Worm (Caenorhabditis elegans) whole organism, L1 larva: ENCODE data around the gene adt-2.

Source experiments
- C34B4.2 ChIP-seq: sonication (generic microtip); optimal IDR thresholded peaks from 2 replicates; lab custom pipeline; 2017; ENCODE audit warnings: mild to moderate bottlenecking, missing genetic modification characterization, missing compliant biosample characterization
- aha-1 ChIP-seq: fragments of 150-350 bp; optimal IDR thresholded peaks from 2 replicates; lab custom pipeline; 2014; ENCODE audit warnings: missing biosample characterization, missing genetic modification characterization
- blmp-1 ChIP-seq: fragments of 150-350 bp; optimal IDR thresholded peaks from 2 replicates; lab custom pipeline; 2014; ENCODE audit warnings: missing biosample characterization, missing genetic modification characterization
- ceh-82 ChIP-seq, 3 experiments: fragments of 150-350 bp in 1 of 3; sonication (generic microtip) in 2 of 3; optimal IDR thresholded peaks; 2 replicates each; lab custom pipeline; 2014 to 2017; ENCODE audit warnings: missing biosample characterization in 3 of 3, missing genetic modification characterization in 3 of 3
- ceh-90 ChIP-seq: sonication (generic microtip); optimal IDR thresholded peaks from 2 replicates; lab custom pipeline; 2016; ENCODE audit warnings: missing genetic modification characterization, missing compliant biosample characterization
- dpl-1 ChIP-seq, 3 experiments: fragments of 150-350 bp in 2 of 3; sonication (generic microtip) in 1 of 3; optimal IDR thresholded peaks; 2 replicates each; lab custom pipeline; 2014 to 2017; ENCODE audit warnings: missing biosample characterization in 3 of 3, missing genetic modification characterization in 3 of 3, missing genetic modification reagents in 3 of 3
- egl-13 ChIP-seq: sonication (generic microtip); optimal IDR thresholded peaks from 2 replicates; lab custom pipeline; 2016; ENCODE audit warnings: missing genotype, missing genetic modification reagents, missing genetic modification characterization, missing compliant biosample characterization
- elt-2 ChIP-seq: sonication (generic microtip); optimal IDR thresholded peaks from 2 replicates; lab custom pipeline; 2016; ENCODE audit warnings: missing genetic modification characterization, mild to moderate bottlenecking, inconsistent platforms, missing compliant biosample characterization, missing genetic modification reagents
- elt-3 ChIP-seq, 6 experiments: fragments of 150-350 bp in 1 of 6; sonication (generic microtip); optimal IDR thresholded peaks; 2 replicates each; lab custom pipeline; 2017 to 2018; ENCODE audit warnings: missing biosample characterization in 6 of 6, missing genetic modification characterization in 6 of 6, inconsistent platforms in 1 of 6
- fkh-10 ChIP-seq: sonication (generic microtip); optimal IDR thresholded peaks from 2 replicates; lab custom pipeline; 2017; ENCODE audit warnings: missing biosample characterization, missing genetic modification reagents, missing genetic modification characterization
- fkh-4 ChIP-seq: sonication (generic microtip); optimal IDR thresholded peaks from 2 replicates; lab custom pipeline; 2016; ENCODE audit warnings: missing compliant biosample characterization, missing genetic modification characterization, borderline replicate concordance
- fos-1 ChIP-seq: fragments of 150-350 bp; optimal IDR thresholded peaks from 2 replicates; lab custom pipeline; 2014; ENCODE audit warnings: missing biosample characterization, missing genetic modification characterization
- hlh-4 ChIP-seq: sonication (generic microtip); optimal IDR thresholded peaks from 2 replicates; lab custom pipeline; 2016; ENCODE audit warnings: mild to moderate bottlenecking, missing genetic modification characterization, missing compliant biosample characterization
- hpl-2 ChIP-seq: fragments of 150-350 bp; optimal IDR thresholded peaks from 2 replicates; lab custom pipeline; 2014; ENCODE audit warnings: missing biosample characterization, missing genetic modification reagents, missing genetic modification characterization
- irx-1 ChIP-seq: sonication (generic microtip); optimal IDR thresholded peaks from 2 replicates; lab custom pipeline; 2016; ENCODE audit warnings: missing genetic modification characterization, missing compliant biosample characterization
- isw-1 ChIP-seq: fragments of 200-800 bp; sonication (Bioruptor generic); IDR thresholded peaks from 2 replicates; pipeline ENCODE4 v1.3.6; 2022; ENCODE audit warnings: missing genetic modification characterization, missing compliant biosample characterization
- jun-1 ChIP-seq: fragments of 150-350 bp; optimal IDR thresholded peaks from 2 replicates; lab custom pipeline; 2014; ENCODE audit warnings: missing biosample characterization, missing genetic modification reagents, missing genetic modification characterization
- lin-13 ChIP-seq: fragments of 150-350 bp; optimal IDR thresholded peaks from 2 replicates; lab custom pipeline; 2014; ENCODE audit warnings: missing biosample characterization, missing genetic modification reagents, missing genetic modification characterization
- lin-14 ChIP-seq: fragments of 200-800 bp; sonication (Bioruptor generic); optimal IDR thresholded peaks from 2 replicates; lab custom pipeline; 2018; ENCODE audit warnings: mild to moderate bottlenecking, missing genetic modification characterization, moderate library complexity, missing compliant biosample characterization
- lin-35 ChIP-seq, 2 experiments: fragments of 150-350 bp; optimal IDR thresholded peaks; 2 replicates each; lab custom pipeline; 2014; ENCODE audit warnings: missing biosample characterization in 2 of 2, missing genetic modification characterization in 2 of 2, missing genetic modification reagents in 2 of 2
- lir-3 ChIP-seq: sonication (generic microtip); optimal IDR thresholded peaks from 2 replicates; lab custom pipeline; 2016; ENCODE audit warnings: mild to moderate bottlenecking, missing genetic modification characterization, moderate library complexity, missing compliant biosample characterization; ENCODE audit not compliant: poor library complexity
- lsy-2 ChIP-seq, 2 experiments: fragments of 150-350 bp; optimal IDR thresholded peaks; 2 replicates each; lab custom pipeline; 2014; ENCODE audit warnings: missing biosample characterization in 2 of 2, missing genetic modification characterization in 2 of 2
- mdl-1 ChIP-seq, 2 experiments: fragments of 150-350 bp; optimal IDR thresholded peaks; 2 replicates each; lab custom pipeline; 2014 to 2017; ENCODE audit warnings: missing biosample characterization in 2 of 2, missing genetic modification characterization in 2 of 2, inconsistent platforms in 1 of 2
- mep-1 ChIP-seq: fragments of 150-350 bp; optimal IDR thresholded peaks from 2 replicates; lab custom pipeline; 2014; ENCODE audit warnings: missing biosample characterization, missing genetic modification characterization
- nhr-11 ChIP-seq: fragments of 150-350 bp; optimal IDR thresholded peaks from 2 replicates; lab custom pipeline; 2014; ENCODE audit warnings: missing biosample characterization, missing genetic modification characterization
- nhr-19 ChIP-seq: fragments of 200-800 bp; sonication (Bioruptor generic); conservative IDR thresholded peaks from 2 replicates; pipeline ENCODE4 v1.3.6; 2022; ENCODE audit warnings: missing genetic modification characterization, missing compliant biosample characterization
- nhr-20 ChIP-seq: sonication (generic microtip); optimal IDR thresholded peaks from 2 replicates; lab custom pipeline; 2016; ENCODE audit warnings: mild to moderate bottlenecking, missing genetic modification characterization, missing compliant biosample characterization
- nhr-71 ChIP-seq: sonication (generic microtip); optimal IDR thresholded peaks from 2 replicates; lab custom pipeline; 2016; ENCODE audit warnings: mild to moderate bottlenecking, missing genetic modification characterization, moderate library complexity, missing compliant biosample characterization
- nhr-84 ChIP-seq: sonication (generic microtip); optimal IDR thresholded peaks from 2 replicates; lab custom pipeline; 2017; ENCODE audit warnings: missing biosample characterization, missing genetic modification characterization
- nhr-85 ChIP-seq: sonication (generic microtip); peaks from one replicate; lab custom pipeline; 2016; ENCODE audit warnings: missing genetic modification characterization, inconsistent platforms, missing compliant biosample characterization
- pax-3 ChIP-seq: fragments of 200-800 bp; sonication (Bioruptor generic); optimal IDR thresholded peaks from 2 replicates; lab custom pipeline; 2018; ENCODE audit warnings: mild to moderate bottlenecking, missing genetic modification characterization, moderate library complexity, missing compliant biosample characterization
- pqm-1 ChIP-seq: sonication (generic microtip); optimal IDR thresholded peaks from 3 replicates; lab custom pipeline; 2017; ENCODE audit warnings: missing biosample characterization, missing genetic modification characterization
- rnt-1 ChIP-seq: sonication (generic microtip); optimal IDR thresholded peaks from 2 replicates; lab custom pipeline; 2016; ENCODE audit warnings: mild to moderate bottlenecking, missing genetic modification characterization, moderate library complexity, missing compliant biosample characterization
- skn-1 ChIP-seq: fragments of 150-350 bp; optimal IDR thresholded peaks from 2 replicates; lab custom pipeline; 2014; ENCODE audit warnings: missing biosample characterization, missing genetic modification characterization
- snpc-4 ChIP-seq: fragments of 150-350 bp; optimal IDR thresholded peaks from 2 replicates; lab custom pipeline; 2014; ENCODE audit warnings: missing biosample characterization, missing genetic modification characterization
- snu-23 ChIP-seq: sonication (generic microtip); optimal IDR thresholded peaks from 2 replicates; lab custom pipeline; 2016; ENCODE audit warnings: missing genetic modification characterization, missing compliant biosample characterization
- sup-37 ChIP-seq: fragments of 200-800 bp; sonication (Bioruptor generic); optimal IDR thresholded peaks from 2 replicates; lab custom pipeline; 2018; ENCODE audit warnings: mild to moderate bottlenecking, missing genetic modification characterization, missing compliant biosample characterization
- tbx-2 ChIP-seq: sonication (generic microtip); optimal IDR thresholded peaks from 2 replicates; lab custom pipeline; 2016; ENCODE audit warnings: missing genetic modification characterization, missing compliant biosample characterization
- tlp-1 ChIP-seq: fragments of 150-350 bp; optimal IDR thresholded peaks from 2 replicates; lab custom pipeline; 2014; ENCODE audit warnings: missing biosample characterization, missing genetic modification characterization
- unc-130 ChIP-seq: fragments of 150-350 bp; optimal IDR thresholded peaks from 2 replicates; lab custom pipeline; 2017; ENCODE audit warnings: missing biosample characterization, missing genetic modification characterization, inconsistent platforms
- unc-62 ChIP-seq: fragments of 150-350 bp; optimal IDR thresholded peaks from 2 replicates; lab custom pipeline; 2014; ENCODE audit warnings: missing biosample characterization, missing genetic modification reagents, missing genetic modification characterization
- unc-98 ChIP-seq: fragments of 200-800 bp; sonication (Bioruptor generic); IDR thresholded peaks from 2 replicates; pipeline ENCODE4 v1.3.6; 2022; ENCODE audit warnings: missing genetic modification characterization, missing compliant biosample characterization
- xbp-1 ChIP-seq: sonication (generic microtip); optimal IDR thresholded peaks from 2 replicates; lab custom pipeline; 2016; ENCODE audit warnings: missing genetic modification characterization, missing compliant biosample characterization
- zip-4 ChIP-seq: fragments of 200-800 bp; sonication (Bioruptor generic); optimal IDR thresholded peaks from 2 replicates; lab custom pipeline; 2018; ENCODE audit warnings: mild to moderate bottlenecking, missing genetic modification characterization, moderate library complexity, missing compliant biosample characterization

adt-2 gene

DNA sequence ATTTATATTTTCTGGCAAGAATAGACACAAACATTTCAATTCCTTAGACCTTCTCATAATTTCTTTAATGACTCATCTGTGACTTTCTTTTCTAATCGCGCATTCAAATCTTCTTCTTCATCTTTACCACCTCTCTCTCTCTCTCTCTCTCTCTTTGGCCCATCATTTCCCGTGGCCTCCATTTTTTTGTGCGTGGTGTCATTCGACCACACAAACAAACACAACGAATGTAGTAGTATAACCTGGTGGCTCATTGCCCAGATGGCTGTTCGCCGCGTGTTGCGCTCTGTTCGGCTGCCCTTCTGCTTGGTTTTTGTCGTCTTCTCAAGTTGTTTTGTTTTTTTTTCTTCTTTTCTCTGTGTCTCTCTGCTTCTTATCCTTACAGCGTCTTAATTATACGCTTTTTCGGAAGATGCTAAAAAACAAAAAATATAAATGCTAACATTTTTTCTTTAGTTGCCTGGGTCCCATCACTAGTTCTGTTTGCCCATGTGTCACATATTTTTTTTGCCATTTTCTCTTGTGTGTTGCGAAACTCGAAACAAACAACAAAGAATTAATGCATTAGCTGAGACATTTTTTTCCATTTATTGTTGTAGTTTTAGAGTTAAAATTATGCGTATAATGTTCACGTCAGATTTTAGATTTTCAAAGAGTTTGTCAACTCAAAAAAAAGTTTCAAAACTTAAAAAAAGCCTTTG lies 8.4 kb upstream of the adt-2 start:
- TF ChIP-seq fkh-10 (no peak), ceh-82 (tag; optimal IDR thresholded peaks at IDR 0.05; lab: Kevin White, UChicago) (no peak), sup-37 (GFP tag; lab: Kevin White, UChicago) (no peak), nhr-11 (tag; lab: Kevin White, UChicago) (no peak), lsy-2 (tag; optimal IDR thresholded peaks at IDR 0.05; lab: Kevin White, UChicago) (no peak), blmp-1 (peak; percentile 30), zip-4 (GFP tag; lab: Kevin White, UChicago) (no peak), nhr-19 (GFP tag; lab: Robert Waterston, UW) (no peak), ceh-90 (tag; lab: Kevin White, UChicago) (no peak), mdl-1 (tag; optimal IDR thresholded peaks at IDR 0.05; lab: Kevin White, UChicago) (no peak), aha-1 (tag; lab: Kevin White, UChicago) (no peak), tbx-2 (tag; lab: Kevin White, UChicago) (no peak), lin-13 (GFP tag; lab: Kevin White, UChicago) (no peak), jun-1 (no peak), isw-1 (no peak), nhr-20 (tag; lab: Kevin White, UChicago) (no peak), unc-62 (no peak), snpc-4 (tag; lab: Kevin White, UChicago) (no peak), fos-1 (peak; percentile 1), nhr-85 (tag; lab: Kevin White, UChicago) (peak; percentile 80), elt-2 (no peak), snu-23 (GFP tag; lab: Kevin White, UChicago) (no peak), lin-35 (GFP tag; optimal IDR thresholded peaks at IDR 0.05; lab: Kevin White, UChicago) (no peak), elt-3 (tag; optimal IDR thresholded peaks at IDR 0.05; lab: Kevin White, UChicago) (no peak), pax-3 (tag; lab: Kevin White, UChicago) (no peak), unc-98 (no peak), xbp-1 (no peak), irx-1 (tag; lab: Kevin White, UChicago) (no peak), rnt-1 (tag; lab: Kevin White, UChicago) (peak; percentile 11), C34B4.2 (tag; lab: Kevin White, UChicago) (no peak), mep-1 (tag; lab: Kevin White, UChicago) (peak; percentile 43), hpl-2 (GFP tag; lab: Kevin White, UChicago) (no peak), lir-3 (tag; lab: Kevin White, UChicago) (no peak), lin-14 (GFP tag; lab: Kevin White, UChicago) (peak; percentile 39), hlh-4 (tag; lab: Kevin White, UChicago) (no peak), tlp-1 (tag; lab: Kevin White, UChicago) (no peak), unc-130 (tag; lab: Kevin White, UChicago) (no peak), nhr-84 (no peak), pqm-1 (tag; lab: Kevin White, UChicago) (no peak), egl-13 (tag; lab: Kevin White, UChicago) (no peak), skn-1 (tag; lab: Kevin White, UChicago) (no peak), nhr-71 (tag; lab: Kevin White, UChicago) (peak; percentile 6), dpl-1 (GFP tag; optimal IDR thresholded peaks at IDR 0.05; lab: Kevin White, UChicago) (no peak), fkh-4 (tag; lab: Kevin White, UChicago) (no peak)
